Fruit fly (Drosophila melanogaster) whole organism, wandering third instar larva: ENCODE data around the gene Pax.

Source experiments
- Abd-B ChIP-seq: fragments of >200 bp; optimal IDR thresholded peaks from 2 replicates; lab custom pipeline; 2017; ENCODE audit warnings: missing biosample characterization, missing genetic modification characterization
- CG32264 ChIP-seq: fragments of 200-800 bp; sonication (Bioruptor generic); optimal IDR thresholded peaks from 2 replicates; lab custom pipeline; 2016; ENCODE audit warnings: missing biosample characterization, missing genetic modification characterization
- CG9705 ChIP-seq: fragments of 200-800 bp; sonication (Bioruptor generic); optimal IDR thresholded peaks from 2 replicates; lab custom pipeline; 2018; ENCODE audit warnings: missing biosample characterization, mild to moderate bottlenecking, missing genetic modification characterization
- CrebA ChIP-seq: fragments of 200-800 bp; sonication (Bioruptor generic); optimal IDR thresholded peaks from 2 replicates; lab custom pipeline; 2016; ENCODE audit warnings: missing biosample characterization, mild to moderate bottlenecking, missing genetic modification characterization, borderline replicate concordance
- Dfd ChIP-seq: fragments of >200 bp; optimal IDR thresholded peaks from 2 replicates; lab custom pipeline; 2017; ENCODE audit warnings: missing biosample characterization, missing genetic modification characterization
- Dif ChIP-seq: fragments of 200-275, 200-300 bp; sonication (Bioruptor generic); optimal IDR thresholded peaks from 2 replicates; lab custom pipeline; 2018; ENCODE audit warnings: missing biosample characterization, missing genetic modification characterization; ENCODE audit not compliant: partially characterized antibody
- GATAd ChIP-seq: sonication (Bioruptor generic); optimal IDR thresholded peaks from 2 replicates; lab custom pipeline; 2016; ENCODE audit warnings: missing biosample characterization, missing genetic modification characterization
- HLH106 ChIP-seq: fragments of 200-800 bp; optimal IDR thresholded peaks from 3 replicates; lab custom pipeline; 2019; ENCODE audit warnings: missing biosample characterization, mild to moderate bottlenecking, missing genetic modification characterization, moderate library complexity
- Hnf4 ChIP-seq: fragments of 200-800 bp; sonication (Bioruptor generic); optimal IDR thresholded peaks from 2 replicates; lab custom pipeline; 2016; ENCODE audit warnings: missing biosample characterization, mild to moderate bottlenecking, missing genetic modification characterization
- Hr78 ChIP-seq: fragments of >200 bp; optimal IDR thresholded peaks from 2 replicates; lab custom pipeline; 2017; ENCODE audit warnings: missing biosample characterization, missing genetic modification characterization
- Hr83 ChIP-seq: fragments of 200-300 bp; sonication (Bioruptor generic); optimal IDR thresholded peaks from 2 replicates; lab custom pipeline; 2016; ENCODE audit warnings: missing biosample characterization, mild to moderate bottlenecking, missing genetic modification characterization, moderate library complexity; ENCODE audit not compliant: poor library complexity, severe bottlenecking
- Jra ChIP-seq: sonication (Bioruptor generic); optimal IDR thresholded peaks from 2 replicates; lab custom pipeline; 2016; ENCODE audit warnings: missing biosample characterization, missing genetic modification characterization
- Mio ChIP-seq: sonication (Bioruptor generic); optimal IDR thresholded peaks from 2 replicates; lab custom pipeline; 2016; ENCODE audit warnings: missing biosample characterization, missing genetic modification characterization
- Myc ChIP-seq: fragments of >200 bp; optimal IDR thresholded peaks from 2 replicates; lab custom pipeline; 2017
- N ChIP-seq: fragments of >200 bp; optimal IDR thresholded peaks from 2 replicates; lab custom pipeline; 2018; ENCODE audit warnings: missing biosample characterization, missing external identifiers, missing genetic modification characterization
- OdsH ChIP-seq: fragments of 200-800 bp; sonication (Bioruptor generic); optimal IDR thresholded peaks from 2 replicates; lab custom pipeline; 2016; ENCODE audit warnings: missing biosample characterization, mild to moderate bottlenecking, missing genetic modification characterization
- Rel ChIP-seq, 2 experiments: fragments of 200-800 bp; sonication (Bioruptor generic) in 1 of 2; optimal IDR thresholded peaks; 2 replicates in 1 of 2; 3 replicates in 1 of 2; lab custom pipeline; 2016 to 2019; ENCODE audit warnings: mild to moderate bottlenecking in 2 of 2, missing biosample characterization in 2 of 2, missing genetic modification characterization in 2 of 2, moderate library complexity in 1 of 2
- Sp1 ChIP-seq: fragments of 200-800 bp; sonication (Bioruptor generic); optimal IDR thresholded peaks from 3 replicates; lab custom pipeline; 2019; ENCODE audit warnings: missing biosample characterization, mild to moderate bottlenecking, missing genetic modification characterization, moderate library complexity
- Vsx2 ChIP-seq: fragments of 200-300, 225-300 bp; sonication (Bioruptor generic); optimal IDR thresholded peaks from 2 replicates; lab custom pipeline; 2018; ENCODE audit warnings: missing biosample characterization, missing genetic modification characterization; ENCODE audit not compliant: partially characterized antibody
- br ChIP-seq: fragments of 200-800 bp; sonication (Bioruptor generic); optimal IDR thresholded peaks from 2 replicates; lab custom pipeline; 2016; ENCODE audit warnings: missing biosample characterization, missing genetic modification characterization
- brk ChIP-seq: fragments of 200-800 bp; sonication (Bioruptor generic); optimal IDR thresholded peaks from 2 replicates; lab custom pipeline; 2016; ENCODE audit warnings: missing biosample characterization, mild to moderate bottlenecking, missing genetic modification characterization
- dl ChIP-seq, 2 experiments: fragments of 175-275, 200-275 bp in 1 of 2; fragments of 200-275 bp in 1 of 2; sonication (Bioruptor generic); optimal IDR thresholded peaks; lab custom pipeline; 2018; ENCODE audit warnings: mild to moderate bottlenecking in 2 of 2, missing biosample characterization in 2 of 2, missing genetic modification characterization in 2 of 2, moderate library complexity in 2 of 2; ENCODE audit not compliant: partially characterized antibody in 2 of 2, insufficient read depth in 1 of 2
- dmrt93B ChIP-seq: fragments of 200-800 bp; sonication (Bioruptor generic); optimal IDR thresholded peaks from 2 replicates; lab custom pipeline; 2018; ENCODE audit warnings: missing biosample characterization, mild to moderate bottlenecking, missing genetic modification characterization
- dsf ChIP-seq: sonication (Bioruptor generic); optimal IDR thresholded peaks from 2 replicates; lab custom pipeline; 2016; ENCODE audit warnings: missing biosample characterization, missing genetic modification characterization, borderline replicate concordance
- ey ChIP-seq: fragments of 200-800 bp; sonication (Bioruptor generic); optimal IDR thresholded peaks from 2 replicates; lab custom pipeline; 2016; ENCODE audit warnings: missing biosample characterization, missing genetic modification characterization
- foxo ChIP-seq, 2 experiments: fragments of 200-800 bp; sonication (Bioruptor generic); optimal IDR thresholded peaks; 2 replicates in 1 of 2; 3 replicates in 1 of 2; lab custom pipeline; 2016 to 2017; ENCODE audit warnings: missing biosample characterization in 2 of 2, missing genetic modification characterization in 2 of 2
- fru ChIP-seq: fragments of 200-800 bp; sonication (Bioruptor generic); optimal IDR thresholded peaks from 3 replicates; lab custom pipeline; 2016; ENCODE audit warnings: missing biosample characterization, mild to moderate bottlenecking, missing genetic modification characterization
- h ChIP-seq: fragments of 200-800 bp; sonication (Bioruptor generic); optimal IDR thresholded peaks from 3 replicates; lab custom pipeline; 2016; ENCODE audit warnings: missing biosample characterization, mild to moderate bottlenecking, missing genetic modification characterization
- jim ChIP-seq: fragments of 175-275, 200-325 bp; sonication (Bioruptor generic); optimal IDR thresholded peaks from 2 replicates; lab custom pipeline; 2016; ENCODE audit warnings: missing biosample characterization, mild to moderate bottlenecking, missing genetic modification characterization
- lola ChIP-seq: fragments of >200 bp; optimal IDR thresholded peaks from 2 replicates; lab custom pipeline; 2017; ENCODE audit warnings: missing biosample characterization, missing genetic modification characterization
- pan ChIP-seq: fragments of >200 bp; optimal IDR thresholded peaks from 2 replicates; lab custom pipeline; 2017
- psq ChIP-seq: fragments of 200-800 bp; sonication (Bioruptor generic); optimal IDR thresholded peaks from 3 replicates; lab custom pipeline; 2017; ENCODE audit warnings: missing biosample characterization, mild to moderate bottlenecking, missing genetic modification characterization, moderate library complexity
- rgr ChIP-seq: fragments of 200-800 bp; sonication (Bioruptor generic); optimal IDR thresholded peaks from 3 replicates; lab custom pipeline; 2016; ENCODE audit warnings: missing biosample characterization, mild to moderate bottlenecking, missing genetic modification characterization
- sage ChIP-seq: fragments of 200-800 bp; sonication (Bioruptor generic); optimal IDR thresholded peaks from 2 replicates; lab custom pipeline; 2016; ENCODE audit warnings: missing biosample characterization, mild to moderate bottlenecking, missing genetic modification characterization
- sv ChIP-seq: fragments of 200-800 bp; sonication (Bioruptor generic); optimal IDR thresholded peaks from 3 replicates; lab custom pipeline; 2016; ENCODE audit warnings: missing biosample characterization, missing genetic modification characterization
- tai ChIP-seq: sonication (Bioruptor generic); optimal IDR thresholded peaks from 2 replicates; lab custom pipeline; 2016; ENCODE audit warnings: missing biosample characterization, missing genetic modification characterization
- usp ChIP-seq: fragments of >200 bp; optimal IDR thresholded peaks from 2 replicates; lab custom pipeline; 2017; ENCODE audit warnings: missing biosample characterization, missing genetic modification characterization
- woc ChIP-seq: sonication (Bioruptor generic); optimal IDR thresholded peaks from 2 replicates; lab custom pipeline; 2016; ENCODE audit warnings: missing biosample characterization, mild to moderate bottlenecking, missing genetic modification characterization

Pax gene

dm6 chr2L:19452535-19453317 is 26.3 kb upstream of the Pax start:
- TF ChIP-seq foxo (GFP tag; optimal IDR thresholded peaks at IDR 0.05; lab: Kevin White, UChicago), result peak in 1 of 2 experiments; percentile 35
- no peak for TF ChIP-seq Dfd
- no peak for TF ChIP-seq Mio (GFP tag; lab: Kevin White, UChicago)
- peak; percentile 33 for TF ChIP-seq woc (GFP tag; lab: Kevin White, UChicago)
- no peak for TF ChIP-seq dsf (GFP tag; lab: Kevin White, UChicago)
- no peak for TF ChIP-seq usp (GFP tag; lab: Kevin White, UChicago)
- TF ChIP-seq OdsH, result peak; percentile 26
- peak; percentile 89 for TF ChIP-seq h (GFP tag; lab: Kevin White, UChicago)
- peak; percentile 6 for TF ChIP-seq Myc
- TF ChIP-seq ey (GFP tag; lab: Kevin White, UChicago), result peak; percentile 6
- TF ChIP-seq HLH106 (tag; lab: Kevin White, UChicago), result peak; percentile 2
- no peak for TF ChIP-seq Dif (GFP tag; lab: Kevin White, UChicago)

dm6 chr2L:19444734-19445140 is 18.3 kb upstream of the Pax start, which contains the start of gene Hs2st:
Gene Hs2st, minus strand, starts transcription at chr2L:19444750.
- TF ChIP-seq N (GFP tag; lab: Kevin White, UChicago) (no peak), dmrt93B (peak; percentile 94), CrebA (GFP tag; lab: Kevin White, UChicago) (no peak), usp (GFP tag; lab: Kevin White, UChicago) (no peak), sage (GFP tag; lab: Kevin White, UChicago) (no peak), h (GFP tag; lab: Kevin White, UChicago) (peak; percentile 96), woc (GFP tag; lab: Kevin White, UChicago) (peak; percentile 98), psq (GFP tag; lab: Kevin White, UChicago) (peak; percentile 87), Abd-B (GFP tag; lab: Kevin White, UChicago) (no peak), tai (GFP tag; lab: Kevin White, UChicago) (no peak), Mio (GFP tag; lab: Kevin White, UChicago) (peak; percentile 73), foxo (GFP tag; optimal IDR thresholded peaks at IDR 0.05; lab: Kevin White, UChicago) (peak; percentile 57 to 97), Vsx2 (GFP tag; lab: Kevin White, UChicago) (no peak), Hr78 (GFP tag; lab: Kevin White, UChicago) (no peak), jim (GFP tag; lab: Kevin White, UChicago) (peak; percentile 88), Myc (peak; percentile 99), OdsH (peak; percentile 94), CG9705 (GFP tag; lab: Kevin White, UChicago) (peak; percentile 94), fru (GFP tag; lab: Kevin White, UChicago) (peak; percentile 95), Hr83 (GFP tag; lab: Kevin White, UChicago) (peak; percentile 87), br (peak; percentile 94), dsf (GFP tag; lab: Kevin White, UChicago) (peak; percentile 92), pan (no peak), sv (GFP tag; lab: Kevin White, UChicago) (peak; percentile 94), rgr (GFP tag; lab: Kevin White, UChicago) (peak; percentile 96), Hnf4 (GFP tag; lab: Kevin White, UChicago) (peak; percentile 97), Dfd (no peak), Jra (GFP tag; lab: Kevin White, UChicago) (peak; percentile 96), HLH106 (tag; lab: Kevin White, UChicago) (peak; percentile 95), ey (GFP tag; lab: Kevin White, UChicago) (peak; percentile 95), CG32264 (GFP tag; lab: Kevin White, UChicago) (peak; percentile 84), GATAd (peak; percentile 92), lola (GFP tag; lab: Kevin White, UChicago) (no peak), brk (GFP tag; lab: Kevin White, UChicago) (no peak), Sp1 (GFP tag; lab: Kevin White, UChicago) (peak; percentile 89), Rel (GFP tag; optimal IDR thresholded peaks at IDR 0.05; lab: Kevin White, UChicago) (peak; percentile 31), Rel (tag; optimal IDR thresholded peaks at IDR 0.05; lab: Kevin White, UChicago) (peak; percentile 85), dl (GFP tag; optimal IDR thresholded peaks at IDR 0.05; lab: Kevin White, UChicago; ENCODE audit: insufficient read depth in 1 of 2, partially characterized antibody in 2 of 2) (no peak), Dif (GFP tag; lab: Kevin White, UChicago) (no peak)
